Fruit fly (Drosophila melanogaster) whole organism, embryonic: ENCODE results near the gene Gale.
A peak's percentile ranks its signal among the peaks of the same experiment; 100 is the strongest.

Source experiments
- Aef1 ChIP-seq: fragments of 200-800 bp; sonication (Bioruptor generic); IDR thresholded peaks from 3 replicates; pipeline ENCODE4 v1.3.6; 2022; ENCODE audit warnings: missing biosample characterization, missing genetic modification characterization
- Atf3 ChIP-seq: fragments of 200-800 bp; sonication (Bioruptor generic); optimal IDR thresholded peaks from 3 replicates; lab custom pipeline; 2016; ENCODE audit warnings: missing biosample characterization, missing genetic modification characterization
- CG11085 ChIP-seq: fragments of 200-800 bp; sonication (Bioruptor generic); IDR thresholded peaks from 2 replicates; pipeline ENCODE4 v1.3.6; 2022; ENCODE audit warnings: missing biosample characterization, missing genetic modification characterization
- CG11093 ChIP-seq: fragments of 200-800 bp; sonication (Bioruptor generic); IDR thresholded peaks from 3 replicates; pipeline ENCODE4 v1.3.6; 2022; ENCODE audit warnings: missing biosample characterization, missing genetic modification characterization
- CG11504 ChIP-seq: fragments of 200-800 bp; sonication (Bioruptor generic); optimal IDR thresholded peaks from 3 replicates; lab custom pipeline; 2019; ENCODE audit warnings: missing biosample characterization, mild to moderate bottlenecking, missing genetic modification characterization, moderate library complexity
- CG11560 ChIP-seq: fragments of 200-800 bp; sonication (Bioruptor generic); IDR thresholded peaks from 3 replicates; pipeline ENCODE4 v1.3.6; 2022; ENCODE audit warnings: missing biosample characterization, missing genetic modification characterization
- CG12299 ChIP-seq: fragments of 200-800 bp; sonication (Bioruptor generic); optimal IDR thresholded peaks from 2 replicates; lab custom pipeline; 2018; ENCODE audit warnings: missing biosample characterization, mild to moderate bottlenecking, missing genetic modification characterization
- CG14860 ChIP-seq: fragments of 200-800 bp; sonication (Bioruptor generic); IDR thresholded peaks from 3 replicates; pipeline ENCODE4 v1.3.6; 2022; ENCODE audit warnings: missing biosample characterization, missing genetic modification characterization; ENCODE audit not compliant: partially characterized antibody
- CG17568 ChIP-seq: fragments of 200-800 bp; sonication (Bioruptor generic); optimal IDR thresholded peaks from 2 replicates; lab custom pipeline; 2018; ENCODE audit warnings: missing biosample characterization, mild to moderate bottlenecking, missing genetic modification characterization, moderate library complexity
- CG2199 ChIP-seq: fragments of 200-800 bp; sonication (Bioruptor generic); IDR thresholded peaks from 3 replicates; pipeline ENCODE4 v1.3.6; 2022; ENCODE audit warnings: missing biosample characterization, missing genetic modification characterization
- CG2202 ChIP-seq: fragments of 200-800 bp; sonication (Bioruptor generic); optimal IDR thresholded peaks from 2 replicates; lab custom pipeline; 2018; ENCODE audit warnings: missing biosample characterization, mild to moderate bottlenecking, missing genetic modification characterization
- CG2678 ChIP-seq: fragments of 200-800 bp; sonication (Bioruptor generic); optimal IDR thresholded peaks from 3 replicates; lab custom pipeline; 2019; ENCODE audit warnings: missing biosample characterization, mild to moderate bottlenecking, missing genetic modification characterization, moderate library complexity
- CG31224 ChIP-seq: fragments of 200-800 bp; sonication (Bioruptor generic); IDR thresholded peaks from 2 replicates; pipeline ENCODE4 v1.3.6; 2022; ENCODE audit warnings: missing biosample characterization, missing genetic modification characterization
- CG33557 ChIP-seq: fragments of 200-800 bp; sonication (Bioruptor generic); optimal IDR thresholded peaks from 2 replicates; lab custom pipeline; 2019; ENCODE audit warnings: missing biosample characterization, mild to moderate bottlenecking, missing genetic modification characterization, moderate library complexity
- CG3407 ChIP-seq: fragments of 200-800 bp; sonication (Bioruptor generic); optimal IDR thresholded peaks from 2 replicates; lab custom pipeline; 2018; ENCODE audit warnings: missing biosample characterization, mild to moderate bottlenecking, missing genetic modification characterization
- CG5953 ChIP-seq: fragments of 200-800 bp; sonication (Bioruptor generic); IDR thresholded peaks from 2 replicates; pipeline ENCODE4 v1.3.6; 2022; ENCODE audit warnings: missing biosample characterization, missing genetic modification characterization
- CG6654 ChIP-seq: fragments of 200-800 bp; sonication (Bioruptor generic); optimal IDR thresholded peaks from 2 replicates; lab custom pipeline; 2017; ENCODE audit warnings: missing biosample characterization, mild to moderate bottlenecking, missing genetic modification characterization
- CG6813 ChIP-seq: fragments of 200-800 bp; sonication (Bioruptor generic); optimal IDR thresholded peaks from 2 replicates; lab custom pipeline; 2017; ENCODE audit warnings: missing biosample characterization, missing genetic modification characterization, mild to moderate bottlenecking, moderate library complexity, missing genetic modification reagents
- CG7786 ChIP-seq: fragments of 200-800 bp; sonication (Bioruptor generic); optimal IDR thresholded peaks from 2 replicates; lab custom pipeline; 2016; ENCODE audit warnings: missing biosample characterization, missing genetic modification characterization
- CG9876 ChIP-seq: fragments of 200-800 bp; sonication (Bioruptor generic); optimal IDR thresholded peaks from 2 replicates; lab custom pipeline; 2016; ENCODE audit warnings: missing biosample characterization, missing genetic modification characterization
- CG9932 ChIP-seq: fragments of 200-800 bp; sonication (Bioruptor generic); IDR thresholded peaks from 2 replicates; pipeline ENCODE4 v1.3.6; 2022; ENCODE audit warnings: missing biosample characterization, missing genetic modification characterization
- CHES-1-like ChIP-seq: fragments of 200-800 bp; sonication (Bioruptor generic); optimal IDR thresholded peaks from 2 replicates; lab custom pipeline; 2016; ENCODE audit warnings: missing biosample characterization, missing genetic modification characterization
- Camta ChIP-seq: fragments of 200-800 bp; sonication (Bioruptor generic); optimal IDR thresholded peaks from 2 replicates; lab custom pipeline; 2016; ENCODE audit warnings: missing biosample characterization, missing genetic modification characterization
- Dad ChIP-seq: fragments of 200-800 bp; sonication (Bioruptor generic); optimal IDR thresholded peaks from 3 replicates; lab custom pipeline; 2016; ENCODE audit warnings: missing biosample characterization, missing genetic modification characterization
- Dbx ChIP-seq: fragments of 200-800 bp; sonication (Bioruptor generic); IDR thresholded peaks from 3 replicates; pipeline ENCODE4 v1.3.6; 2022; ENCODE audit warnings: missing biosample characterization, missing genetic modification characterization
- Eip74EF ChIP-seq, 2 experiments: fragments of 200-800 bp in 1 of 2; fragments of >200 bp in 1 of 2; sonication (Bioruptor generic) in 1 of 2; optimal IDR thresholded peaks; 2 replicates each; lab custom pipeline; 2017 to 2019; ENCODE audit warnings: missing biosample characterization in 2 of 2, missing genetic modification characterization in 2 of 2, mild to moderate bottlenecking in 1 of 2, moderate library complexity in 1 of 2
- Gsc ChIP-seq: fragments of 200-800 bp; sonication (Bioruptor generic); IDR thresholded peaks from 2 replicates; pipeline ENCODE4 v1.3.6; 2022; ENCODE audit warnings: missing biosample characterization, missing genetic modification characterization
- Med ChIP-seq: fragments of 200-800 bp; sonication (Bioruptor generic); peaks from one replicate; lab custom pipeline; 2016; ENCODE audit warnings: missing biosample characterization, missing genetic modification characterization, mild to moderate bottlenecking, inconsistent platforms, moderate library complexity
- Ssrp ChIP-seq: fragments of 200-800 bp; sonication (Bioruptor generic); optimal IDR thresholded peaks from 2 replicates; lab custom pipeline; 2018; ENCODE audit warnings: missing biosample characterization, mild to moderate bottlenecking, missing genetic modification characterization, moderate library complexity
- TFAM ChIP-seq: fragments of 200-800 bp; sonication (Bioruptor generic); optimal IDR thresholded peaks from 2 replicates; lab custom pipeline; 2017; ENCODE audit warnings: missing biosample characterization, missing genetic modification characterization, inconsistent platforms
- abd-A ChIP-seq: fragments of 200-800 bp; sonication (Bioruptor generic); optimal IDR thresholded peaks from 3 replicates; lab custom pipeline; 2019; ENCODE audit warnings: missing biosample characterization, mild to moderate bottlenecking, missing genetic modification characterization, moderate library complexity
- ase ChIP-seq: fragments of 200-800 bp; sonication (Bioruptor generic); IDR thresholded peaks from 3 replicates; pipeline ENCODE4 v1.3.6; 2022; ENCODE audit warnings: missing biosample characterization, missing genetic modification characterization
- ato ChIP-seq: fragments of 200-800 bp; sonication (Bioruptor generic); IDR thresholded peaks from 2 replicates; pipeline ENCODE4 v1.3.6; 2022; ENCODE audit warnings: missing biosample characterization, missing genetic modification characterization; ENCODE audit not compliant: partially characterized antibody
- chif ChIP-seq, 2 experiments: fragments of 200-800 bp; sonication (Bioruptor generic); optimal IDR thresholded peaks; 3 replicates each; lab custom pipeline; 2016; ENCODE audit warnings: missing biosample characterization in 2 of 2, missing genetic modification characterization in 2 of 2
- chinmo ChIP-seq: fragments of 200-800 bp; sonication (Bioruptor generic); IDR thresholded peaks from 4 replicates; pipeline ENCODE4 v1.3.6; 2022; ENCODE audit warnings: missing biosample characterization, missing genetic modification characterization; ENCODE audit not compliant: partially characterized antibody
- chm ChIP-seq: fragments of 200-800 bp; sonication (Bioruptor generic); IDR thresholded peaks from 2 replicates; pipeline ENCODE4 v1.3.6; 2022; ENCODE audit warnings: missing biosample characterization, missing genetic modification characterization
- croc ChIP-seq: fragments of 200-800 bp; sonication (Bioruptor generic); conservative IDR thresholded peaks from 3 replicates; pipeline ENCODE4 v1.3.6; 2022; ENCODE audit warnings: missing biosample characterization, missing genetic modification characterization
- crol ChIP-seq: fragments of 200-800 bp; sonication (Bioruptor generic); IDR thresholded peaks from 2 replicates; pipeline ENCODE4 v1.3.6; 2022; ENCODE audit warnings: missing biosample characterization, missing genetic modification characterization
- dysf ChIP-seq: fragments of 200-800 bp; sonication (Bioruptor generic); IDR thresholded peaks from 3 replicates; pipeline ENCODE4 v1.3.6; 2022; ENCODE audit warnings: missing biosample characterization, missing genetic modification characterization
- gsb-n ChIP-seq: fragments of 200-800 bp; sonication (Bioruptor generic); optimal IDR thresholded peaks from 3 replicates; lab custom pipeline; 2018; ENCODE audit warnings: missing biosample characterization, mild to moderate bottlenecking, missing genetic modification characterization
- h ChIP-seq: fragments of >200 bp; optimal IDR thresholded peaks from 2 replicates; lab custom pipeline; 2017
- hb ChIP-seq: fragments of 200-800 bp; sonication (Bioruptor generic); IDR thresholded peaks from 3 replicates; pipeline ENCODE4 v1.3.6; 2022; ENCODE audit warnings: missing biosample characterization, missing genetic modification characterization; ENCODE audit not compliant: partially characterized antibody
- ken ChIP-seq: fragments of 200-800 bp; sonication (Bioruptor generic); IDR thresholded peaks from 3 replicates; pipeline ENCODE4 v1.3.6; 2022; ENCODE audit warnings: missing biosample characterization, missing genetic modification characterization
- pho ChIP-seq: fragments of 200-800 bp; sonication (Bioruptor generic); optimal IDR thresholded peaks from 2 replicates; lab custom pipeline; 2016; ENCODE audit warnings: missing biosample characterization, missing genetic modification characterization
- pros ChIP-seq: fragments of 200-800 bp; sonication (Bioruptor generic); optimal IDR thresholded peaks from 3 replicates; lab custom pipeline; 2019; ENCODE audit warnings: missing biosample characterization, mild to moderate bottlenecking, missing genetic modification characterization, moderate library complexity
- pzg ChIP-seq: fragments of 200-800 bp; sonication (Bioruptor generic); optimal IDR thresholded peaks from 3 replicates; lab custom pipeline; 2018; ENCODE audit warnings: missing biosample characterization, mild to moderate bottlenecking, missing genetic modification characterization, moderate library complexity
- slp2 ChIP-seq: fragments of 200-800 bp; sonication (Bioruptor generic); optimal IDR thresholded peaks from 2 replicates; lab custom pipeline; 2016; ENCODE audit warnings: missing biosample characterization, missing genetic modification characterization
- stc ChIP-seq: fragments of 200-800 bp; sonication (Bioruptor generic); IDR thresholded peaks from 2 replicates; pipeline ENCODE4 v1.3.6; 2022; ENCODE audit warnings: missing biosample characterization, missing genetic modification characterization
- toy ChIP-seq: fragments of 200-800 bp; sonication (Bioruptor generic); IDR thresholded peaks from 2 replicates; pipeline ENCODE4 v1.3.6; 2022; ENCODE audit warnings: missing biosample characterization, missing genetic modification characterization
- trem ChIP-seq: fragments of 200-800 bp; optimal IDR thresholded peaks from 3 replicates; lab custom pipeline; 2019; ENCODE audit warnings: missing biosample characterization, mild to moderate bottlenecking, missing genetic modification characterization, moderate library complexity
- vnd ChIP-seq: fragments of 200-800 bp; sonication (Bioruptor generic); IDR thresholded peaks from 3 replicates; pipeline ENCODE4 v1.3.6; 2022; ENCODE audit warnings: missing biosample characterization, missing genetic modification characterization; ENCODE audit not compliant: partially characterized antibody

Gene Gale

DNA sequence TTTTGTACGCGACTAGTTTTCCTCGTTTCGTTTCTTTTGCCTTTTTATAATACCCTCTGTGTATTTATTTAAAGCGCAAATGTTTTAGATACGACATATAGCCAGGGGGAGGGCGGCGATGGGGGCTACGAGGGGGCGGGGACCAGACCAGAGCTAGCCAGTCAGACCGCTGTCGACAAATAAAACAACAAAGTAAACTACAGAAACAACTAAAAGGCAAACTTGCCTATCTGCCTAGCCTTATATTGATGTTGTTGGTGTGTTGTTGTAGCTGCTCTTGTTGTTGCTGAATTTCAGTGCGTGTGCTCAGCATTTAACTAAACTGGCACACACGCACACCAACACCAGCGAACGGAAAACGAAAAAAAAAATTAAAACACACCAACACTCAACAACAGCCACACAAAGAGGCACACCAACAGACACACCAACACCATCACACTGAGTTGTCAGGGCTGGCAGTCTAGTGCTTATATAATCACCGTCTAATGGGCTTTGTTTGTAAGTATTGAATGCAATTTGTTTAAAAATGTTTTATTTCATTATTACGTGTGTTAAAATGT, 18.9 kb upstream of the Gale start (continued):
- TF ChIP-seq Eip74EF (GFP tag; optimal IDR thresholded peaks at IDR 0.05; lab: Kevin White, UChicago) = peak in 1 of 2 experiments; percentile 8
- no peak for TF ChIP-seq ase
- no peak for TF ChIP-seq hb
- no peak for TF ChIP-seq ken
- TF ChIP-seq CG3407 (GFP tag; lab: Kevin White, UChicago) = no peak
- no peak for TF ChIP-seq pros (GFP tag; lab: Kevin White, UChicago)
- no peak for TF ChIP-seq toy (GFP tag; lab: Robert Waterston, UW)
- no peak for TF ChIP-seq CG17568 (GFP tag; lab: Kevin White, UChicago)
- no peak for TF ChIP-seq CG2202 (tag; lab: Kevin White, UChicago)
- TF ChIP-seq h = no peak
- no peak for TF ChIP-seq Gsc (GFP tag; lab: Robert Waterston, UW)
- no peak for TF ChIP-seq vnd (GFP tag; lab: Robert Waterston, UW)
- peak; percentile 58 for TF ChIP-seq abd-A (tag; lab: Kevin White, UChicago)
- TF ChIP-seq CG11085 (GFP tag; lab: Robert Waterston, UW) = no peak
- no peak for TF ChIP-seq trem
- TF ChIP-seq TFAM = no peak
- TF ChIP-seq Ssrp (tag; lab: Kevin White, UChicago) = no peak
- TF ChIP-seq CHES-1-like (GFP tag; lab: Kevin White, UChicago) = no peak
- TF ChIP-seq CG2199 (GFP tag; lab: Robert Waterston, UW) = no peak
- TF ChIP-seq stc = peak; percentile 36; the same call in 1 of the 2 replicates
- no peak for TF ChIP-seq CG7786 (GFP tag; lab: Kevin White, UChicago)
- TF ChIP-seq Med = peak; percentile 81
- no peak for TF ChIP-seq CG5953
- TF ChIP-seq slp2 (GFP tag; lab: Kevin White, UChicago) = no peak
- peak; percentile 71 for TF ChIP-seq Aef1 (GFP tag; lab: Robert Waterston, UW)
- no peak for TF ChIP-seq Dad (GFP tag; lab: Kevin White, UChicago)
- no peak for TF ChIP-seq CG12299
- peak; percentile 27; the same call in 1 of the 3 replicates for TF ChIP-seq Dbx
- peak; percentile 84 for TF ChIP-seq crol (GFP tag; lab: Robert Waterston, UW)
- TF ChIP-seq dysf (GFP tag; lab: Robert Waterston, UW) = no peak
- no peak for TF ChIP-seq CG11093
- TF ChIP-seq chm = peak; percentile 68; the same call in 1 of the 2 replicates
- no peak for TF ChIP-seq CG6654 (GFP tag; lab: Kevin White, UChicago)
- TF ChIP-seq CG33557 (GFP tag; lab: Kevin White, UChicago) = peak; percentile 19
- peak; percentile 43 for TF ChIP-seq pho (GFP tag; lab: Kevin White, UChicago)
- TF ChIP-seq CG2678 (tag; lab: Kevin White, UChicago) = peak; percentile 33
- peak; percentile 34 for TF ChIP-seq CG6813 (GFP tag; lab: Kevin White, UChicago)
- TF ChIP-seq CG9932 (GFP tag; lab: Robert Waterston, UW) = no peak
- TF ChIP-seq chinmo = peak; percentile 88; the same call in 2 of the 4 replicates
- TF ChIP-seq Camta = no peak
- no peak for TF ChIP-seq pzg (GFP tag; lab: Kevin White, UChicago)
- no peak for TF ChIP-seq gsb-n (tag; lab: Kevin White, UChicago)
- TF ChIP-seq CG14860 (GFP tag; lab: Robert Waterston, UW) = no peak
- no peak; the same call in 1 of the 2 replicates for TF ChIP-seq CG31224
- TF ChIP-seq ato (GFP tag; lab: Robert Waterston, UW) = no peak
- TF ChIP-seq Atf3 (GFP tag; lab: Kevin White, UChicago) = no peak
- TF ChIP-seq CG11504 (tag; lab: Kevin White, UChicago) = no peak
- TF ChIP-seq CG9876 (GFP tag; lab: Kevin White, UChicago) = no peak
- TF ChIP-seq CG11560 = no peak
- TF ChIP-seq chif (GFP tag; optimal IDR thresholded peaks at IDR 0.05; lab: Kevin White, UChicago) = no peak
- TF ChIP-seq croc = no peak
